Worm (Caenorhabditis elegans) whole organism, L3 larva: Measurements from ENCODE around the gene R06B10.7.

Source experiments
- R02D3.7 ChIP-seq: fragments of 150-350 bp; optimal IDR thresholded peaks from 2 replicates; lab custom pipeline; 2014; ENCODE audit warnings: missing biosample characterization, missing genetic modification characterization
- ama-1 ChIP-seq: fragments of 150-350 bp; optimal IDR thresholded peaks from 2 replicates; lab custom pipeline; 2018
- ceh-82 ChIP-seq: fragments of 150-350 bp; optimal IDR thresholded peaks from 2 replicates; lab custom pipeline; 2014; ENCODE audit warnings: missing biosample characterization, missing genetic modification characterization
- elt-1 ChIP-seq: fragments of 150-350 bp; optimal IDR thresholded peaks from 2 replicates; lab custom pipeline; 2014; ENCODE audit warnings: missing biosample characterization, missing genetic modification characterization
- fos-1 ChIP-seq: fragments of 150-350 bp; optimal IDR thresholded peaks from 2 replicates; lab custom pipeline; 2014; ENCODE audit warnings: missing biosample characterization, missing genetic modification characterization
- lin-39 ChIP-seq: fragments of 150-350 bp; optimal IDR thresholded peaks from 2 replicates; lab custom pipeline; 2018; ENCODE audit warnings: missing biosample characterization, missing genetic modification reagents, missing genetic modification characterization
- pha-4 ChIP-seq: fragments of 150-350 bp; optimal IDR thresholded peaks from 2 replicates; lab custom pipeline; 2014; ENCODE audit warnings: missing biosample characterization, missing genetic modification reagents, missing genetic modification characterization

DNA sequence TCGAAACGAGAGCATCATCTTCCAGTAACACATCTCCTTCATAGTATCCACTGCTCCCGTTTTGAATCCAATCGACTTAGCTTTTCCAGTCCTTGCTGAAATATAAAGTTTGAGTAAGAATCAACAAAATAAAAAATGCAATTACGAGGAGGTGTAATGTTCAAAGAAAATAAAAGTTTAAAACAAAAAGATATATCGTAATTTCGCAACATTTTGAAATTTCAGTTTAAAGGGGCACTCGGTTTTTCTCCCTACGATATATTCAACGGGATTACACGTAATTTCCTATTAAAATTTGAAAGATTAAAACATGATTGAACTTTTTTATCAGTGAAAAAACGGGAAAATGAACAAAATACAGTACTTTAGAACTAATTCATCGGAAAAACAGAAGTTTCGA, 14.9 kb upstream of the R06B10.7 start, which contains the start of gene Y34F4.3:
- TF ChIP-seq fos-1 (tag; lab: Kevin White, UChicago) (no peak), ceh-82 (no peak), R02D3.7 (no peak), pha-4 (tag; lab: Kevin White, UChicago) (no peak), lin-39 (no peak), ama-1 (lab: Kevin White, UChicago) (no peak), elt-1 (tag; lab: Kevin White, UChicago) (no peak)
